Worm (Caenorhabditis elegans) whole organism, young adult: ENCODE measurements around the gene R11D1.10.

ENCODE experiments used
- F33H1.4 ChIP-seq: fragments of 200-800 bp; sonication (Bioruptor generic); IDR thresholded peaks from 2 replicates; pipeline ENCODE4 v1.3.6; 2022; ENCODE audit warnings: missing genetic modification reagents, missing genetic modification characterization, missing compliant biosample characterization
- Y79H2A.3 ChIP-seq: fragments of 200-800 bp; sonication (Bioruptor generic); conservative IDR thresholded peaks from 2 replicates; pipeline ENCODE4 v1.3.6; 2022; ENCODE audit warnings: missing genetic modification reagents, missing genetic modification characterization, missing compliant biosample characterization
- ets-4 ChIP-seq: fragments of 200-800 bp; sonication (Bioruptor generic); optimal IDR thresholded peaks from 2 replicates; lab custom pipeline; 2018; ENCODE audit warnings: mild to moderate bottlenecking, missing genetic modification characterization, missing compliant biosample characterization
- mxl-1 ChIP-seq: sonication (generic microtip); optimal IDR thresholded peaks from 2 replicates; lab custom pipeline; 2016; ENCODE audit warnings: missing genetic modification characterization, missing compliant biosample characterization
- snpc-4 ChIP-seq, 5 experiments: fragments of 150-350 bp in 1 of 5; sonication (generic microtip) in 4 of 5; optimal IDR thresholded peaks; 2 replicates each; lab custom pipeline; 2014 to 2018; ENCODE audit warnings: missing genetic modification characterization in 5 of 5, missing biosample characterization in 3 of 5, antibody characterized with exemption in 2 of 5, mild to moderate bottlenecking in 2 of 5, missing compliant biosample characterization in 2 of 5, missing genotype in 2 of 5, moderate library complexity in 2 of 5, missing genetic modification reagents in 1 of 5

DNA sequence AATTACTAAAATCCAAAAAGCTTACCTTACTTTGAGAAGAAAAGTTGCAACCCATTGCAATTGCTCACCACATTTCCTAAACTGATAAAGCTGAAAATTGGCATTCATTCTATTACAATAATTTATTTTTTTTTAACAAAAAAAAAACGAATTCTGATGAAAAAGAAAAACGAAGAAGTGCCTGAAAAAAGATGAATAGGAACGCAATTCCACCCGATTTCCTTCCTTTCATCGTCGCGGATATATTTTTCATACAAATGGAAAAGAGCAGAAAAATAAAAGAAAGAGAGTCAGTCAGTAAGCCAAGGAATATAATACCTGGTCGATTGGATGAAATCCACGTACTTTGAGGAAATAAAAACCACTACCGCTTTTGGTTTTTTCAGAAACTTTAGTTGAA lies 25.5 kb downstream of the R11D1.10 start, which contains the start of gene gpa-13:
- no peak for TF ChIP-seq F33H1.4
- no peak for TF ChIP-seq ets-4
- TF ChIP-seq snpc-4 (GFP tag; optimal IDR thresholded peaks at IDR 0.05; lab: Kevin White, UChicago): no peak
- TF ChIP-seq snpc-4 (tag; optimal IDR thresholded peaks at IDR 0.05; lab: Kevin White, UChicago): no peak
- no peak for TF ChIP-seq Y79H2A.3 (GFP tag; lab: Robert Waterston, UW)
- TF ChIP-seq mxl-1: no peak
